Fruit fly (Drosophila melanogaster): ENCODE measurements around the gene Arpc4.

Gene Arpc4

DNA sequence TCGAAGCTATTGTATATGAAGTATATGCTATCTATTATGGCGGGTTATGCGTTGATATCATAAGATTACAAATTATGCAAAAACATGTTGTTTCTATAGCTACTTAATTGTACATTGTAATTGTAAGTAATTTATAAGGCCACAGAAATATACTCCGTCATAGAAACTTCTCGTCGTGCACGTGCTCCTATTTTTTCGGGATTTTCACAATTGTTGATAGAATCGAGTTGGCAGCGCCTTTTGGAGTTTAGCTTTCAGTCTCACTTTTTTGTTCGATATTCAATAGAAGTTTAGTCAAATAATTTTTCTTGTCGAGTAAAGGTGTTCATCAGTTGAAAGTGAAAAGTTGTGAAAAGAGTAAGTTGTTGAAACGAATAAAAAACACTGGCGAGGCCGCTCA, 6.7 kb upstream of the Arpc4 start, which contains the start of gene CG31642:
CG31642 (plus strand) TSS at position 301 of the 400 bp plus-strand sequence.
- TF ChIP-seq CG12605 (GFP tag; IDR thresholded peaks at IDR 0.05) = no peak
- no peak for TF ChIP-seq CG4496 (GFP tag; IDR thresholded peaks at IDR 0.05)
- TF ChIP-seq CG34367 (tag; optimal IDR thresholded peaks at IDR 0.05) = no peak
- TF ChIP-seq CG15710 (tag; optimal IDR thresholded peaks at IDR 0.05) = no peak

DNA sequence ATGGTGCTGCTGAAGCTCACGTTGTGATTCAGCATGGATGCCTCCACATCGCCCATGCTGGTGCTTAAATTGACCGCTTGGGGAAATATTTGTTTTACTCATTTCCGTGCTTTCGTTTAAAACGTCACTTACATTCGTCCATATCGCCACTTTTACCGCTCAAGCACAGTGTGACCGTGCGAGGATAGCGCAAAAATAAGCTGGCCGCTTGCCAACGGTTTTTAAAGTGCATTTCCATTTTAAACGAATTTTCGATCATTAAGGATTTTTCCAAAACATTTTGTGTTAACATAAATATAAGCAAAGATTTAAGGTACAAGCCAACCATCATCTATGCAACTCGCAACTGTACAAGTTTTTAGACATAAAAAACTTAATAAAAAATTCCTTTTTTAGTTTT, 2.5 kb downstream of the Arpc4 start, which contains the start of gene WDR79:
WDR79 (minus strand) TSS at position 298 of the 400 bp plus-strand sequence.
- no peak for TF ChIP-seq Ets98B (GFP tag; IDR thresholded peaks at IDR 0.05)
- TF ChIP-seq EcR (GFP tag; optimal IDR thresholded peaks at IDR 0.05) = no peak
- TF ChIP-seq D1 (tag; optimal IDR thresholded peaks at IDR 0.05) = no peak
- no peak for TF ChIP-seq CG34367 (tag; optimal IDR thresholded peaks at IDR 0.05)
- TF ChIP-seq CG13204 (GFP tag; optimal IDR thresholded peaks at IDR 0.05) = no peak
- no peak for TF ChIP-seq Pif1B (GFP tag; optimal IDR thresholded peaks at IDR 0.05)
- no peak for TF ChIP-seq CG15710 (tag; optimal IDR thresholded peaks at IDR 0.05)
- TF ChIP-seq CG8301 (tag; optimal IDR thresholded peaks at IDR 0.05) = no peak
- no peak for TF ChIP-seq CG14655 (GFP tag; optimal IDR thresholded peaks at IDR 0.05)
- TF ChIP-seq CG17806 (tag; optimal IDR thresholded peaks at IDR 0.05) = no peak
- TF ChIP-seq rn (GFP tag; IDR thresholded peaks at IDR 0.05) = no peak
- no peak for TF ChIP-seq CG32121 (GFP tag; IDR thresholded peaks at IDR 0.05)
- no peak for TF ChIP-seq CG8159 (tag; optimal IDR thresholded peaks at IDR 0.05)

DNA sequence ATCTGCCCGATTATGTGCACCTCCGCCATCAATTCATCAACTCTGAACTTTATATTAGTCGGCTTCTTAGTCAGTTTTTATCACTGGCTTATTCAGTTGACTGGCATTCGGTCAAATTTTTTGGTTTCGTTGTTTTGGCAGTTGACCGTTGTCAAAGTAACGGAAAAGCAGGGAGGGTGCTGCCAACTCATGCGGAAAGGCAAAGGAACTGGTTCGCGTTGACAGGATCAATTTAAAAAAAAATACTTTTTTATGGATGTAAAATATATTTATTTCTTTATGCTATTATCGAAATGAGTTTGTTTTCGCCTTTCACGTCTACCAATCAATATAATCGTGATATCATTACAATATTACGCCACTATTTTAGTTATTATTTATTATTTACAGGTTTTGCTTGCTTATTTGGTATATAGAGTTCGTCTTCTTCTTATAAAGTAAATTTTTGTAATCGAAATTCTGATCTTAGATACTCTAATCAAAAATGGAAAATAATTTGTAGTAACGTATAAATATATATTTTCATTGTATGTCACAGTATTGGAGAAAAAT, 5.7 kb downstream of the Arpc4 start, which contains the start of the genes B9d2, tctn and CG9222:
B9d2 (minus strand) TSS at position 130 of the 552 bp plus-strand sequence.
tctn (minus strand) TSS at position 130 of the 552 bp plus-strand sequence.
CG9222 (plus strand) TSS at position 502 of the 552 bp plus-strand sequence.
- TF ChIP-seq CG9948 (tag; optimal IDR thresholded peaks at IDR 0.05) (no peak), CG34367 (tag; optimal IDR thresholded peaks at IDR 0.05) (no peak), CG15710 (tag; optimal IDR thresholded peaks at IDR 0.05) (no peak), CG17806 (tag; optimal IDR thresholded peaks at IDR 0.05) (no peak), CG12605 (GFP tag; IDR thresholded peaks at IDR 0.05) (no peak), Ets98B (GFP tag; IDR thresholded peaks at IDR 0.05) (no peak), rn (GFP tag; IDR thresholded peaks at IDR 0.05) (no peak), CG8159 (tag; optimal IDR thresholded peaks at IDR 0.05) (no peak), D1 (tag; optimal IDR thresholded peaks at IDR 0.05) (no peak), Pif1B (GFP tag; optimal IDR thresholded peaks at IDR 0.05) (no peak), CG13204 (GFP tag; optimal IDR thresholded peaks at IDR 0.05) (no peak), Pif1A (GFP tag; optimal IDR thresholded peaks at IDR 0.05) (no peak), CG10348 (GFP tag; IDR thresholded peaks at IDR 0.05) (no peak), fd96Ca (GFP tag; IDR thresholded peaks at IDR 0.05) (no peak)

DNA sequence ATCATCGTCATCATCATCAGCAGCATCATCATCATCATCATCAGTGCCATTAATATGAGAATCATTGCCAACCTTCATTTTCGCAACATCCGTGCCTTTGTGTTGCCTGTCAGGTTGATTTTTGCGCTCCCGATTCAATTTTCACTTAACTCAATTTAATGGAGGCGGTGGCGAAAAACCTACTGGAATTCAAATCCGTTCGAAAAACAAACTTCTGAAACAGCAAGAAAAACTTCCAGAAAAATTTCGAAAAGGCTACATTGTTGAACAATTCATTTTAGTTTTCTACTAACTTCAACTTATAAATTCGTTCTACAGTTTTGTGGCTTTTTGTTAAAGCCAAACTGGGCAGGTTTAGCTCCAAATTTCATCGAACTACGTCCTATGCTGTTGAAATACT, 14.2 kb downstream of the Arpc4 start, which contains the start of gene CG13991:
CG13991 (plus strand) TSS at position 301 of the 400 bp plus-strand sequence.
- TF ChIP-seq Ets98B (GFP tag; IDR thresholded peaks at IDR 0.05) = no peak
- TF ChIP-seq CG32121 (GFP tag; IDR thresholded peaks at IDR 0.05) = no peak

DNA sequence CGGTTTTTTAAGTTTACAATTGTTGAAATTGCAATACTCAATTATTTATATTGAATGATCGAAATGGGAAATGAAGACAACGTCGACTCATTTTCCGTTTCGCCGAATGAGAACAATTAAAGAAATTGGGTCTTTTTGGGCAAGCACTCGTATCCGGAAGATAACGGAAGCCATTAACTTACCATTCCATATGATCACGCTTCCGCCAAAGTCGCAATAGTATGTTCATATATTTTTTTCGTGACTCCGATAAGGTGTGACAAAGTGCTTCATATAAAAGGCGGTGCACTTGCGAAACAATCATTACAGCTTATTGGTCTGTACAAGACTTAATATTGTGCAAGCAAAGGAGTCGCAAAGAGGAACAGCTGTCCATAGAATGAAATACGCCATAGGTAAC, 26.7 kb downstream of the Arpc4 start, which contains the start of gene Muc26B:
Muc26B (plus strand) TSS at position 301 of the 400 bp plus-strand sequence.
- no peak for TF ChIP-seq CG8301 (tag; optimal IDR thresholded peaks at IDR 0.05)
- TF ChIP-seq Snoo (tag; optimal IDR thresholded peaks at IDR 0.05) = no peak
- no peak for TF ChIP-seq CG32121 (GFP tag; IDR thresholded peaks at IDR 0.05)
- no peak for TF ChIP-seq Pif1B (GFP tag; optimal IDR thresholded peaks at IDR 0.05)
- TF ChIP-seq CG15710 (tag; optimal IDR thresholded peaks at IDR 0.05) = no peak
- TF ChIP-seq gl (tag; optimal IDR thresholded peaks at IDR 0.05) = no peak
- no peak for TF ChIP-seq CG8159 (tag; optimal IDR thresholded peaks at IDR 0.05)
- TF ChIP-seq CG10348 (GFP tag; IDR thresholded peaks at IDR 0.05) = no peak
- no peak for TF ChIP-seq EcR (GFP tag; optimal IDR thresholded peaks at IDR 0.05)
- TF ChIP-seq fd96Ca (GFP tag; IDR thresholded peaks at IDR 0.05) = no peak
- no peak for TF ChIP-seq Pif1A (GFP tag; optimal IDR thresholded peaks at IDR 0.05)
- TF ChIP-seq CG34367 (tag; optimal IDR thresholded peaks at IDR 0.05) = no peak
- no peak for TF ChIP-seq CG12605 (GFP tag; IDR thresholded peaks at IDR 0.05)
- TF ChIP-seq Ets98B (GFP tag; IDR thresholded peaks at IDR 0.05) = no peak
- no peak for TF ChIP-seq rn (GFP tag; IDR thresholded peaks at IDR 0.05)
- no peak for TF ChIP-seq D1 (tag; optimal IDR thresholded peaks at IDR 0.05)
- TF ChIP-seq CG4496 (GFP tag; IDR thresholded peaks at IDR 0.05) = no peak

DNA sequence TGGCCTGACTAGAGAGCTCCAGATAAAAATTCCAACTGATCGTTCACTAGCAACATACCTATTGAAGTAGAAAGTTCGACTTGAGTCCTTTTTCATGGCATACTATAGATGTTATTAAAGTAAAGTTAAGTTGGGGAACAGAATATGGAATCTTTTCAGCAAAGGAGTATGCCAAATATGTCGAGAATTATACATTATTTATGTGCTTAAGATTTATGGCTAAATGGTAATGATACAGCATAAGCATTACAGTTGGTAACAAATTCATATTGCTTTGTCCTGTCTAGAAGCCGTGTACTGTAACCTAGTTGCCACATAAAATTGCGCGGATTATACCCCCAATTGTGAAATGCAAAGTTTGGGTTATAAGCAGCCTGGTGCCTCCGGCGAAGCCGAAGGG, 30.1 kb downstream of the Arpc4 start, which contains the start of gene CG31639:
CG31639 (minus strand) TSS at position 101 of the 400 bp plus-strand sequence.
- TF ChIP-seq CG12605 (GFP tag; IDR thresholded peaks at IDR 0.05) (no peak), Pif1A (GFP tag; optimal IDR thresholded peaks at IDR 0.05) (no peak), CG13204 (GFP tag; optimal IDR thresholded peaks at IDR 0.05) (no peak), CG34367 (tag; optimal IDR thresholded peaks at IDR 0.05) (no peak), D1 (tag; optimal IDR thresholded peaks at IDR 0.05) (no peak), CG9948 (tag; optimal IDR thresholded peaks at IDR 0.05) (no peak), Pif1B (GFP tag; optimal IDR thresholded peaks at IDR 0.05) (no peak), CG8159 (tag; optimal IDR thresholded peaks at IDR 0.05) (no peak), EcR (GFP tag; optimal IDR thresholded peaks at IDR 0.05) (no peak), CG8301 (tag; optimal IDR thresholded peaks at IDR 0.05) (no peak), rn (GFP tag; IDR thresholded peaks at IDR 0.05) (no peak), Ets98B (GFP tag; IDR thresholded peaks at IDR 0.05) (no peak), CG17806 (tag; optimal IDR thresholded peaks at IDR 0.05) (no peak), Snoo (tag; optimal IDR thresholded peaks at IDR 0.05) (no peak), CG14655 (GFP tag; optimal IDR thresholded peaks at IDR 0.05) (no peak), fd96Ca (GFP tag; IDR thresholded peaks at IDR 0.05) (no peak), gl (tag; optimal IDR thresholded peaks at IDR 0.05) (no peak), CG32121 (GFP tag; IDR thresholded peaks at IDR 0.05) (no peak)
